Fruit fly (Drosophila melanogaster) whole organism, embryonic: ENCODE measurements around the gene Drsl1.

ENCODE experiments used
- Atf-2 ChIP-seq: fragments of 200-800 bp; sonication (Bioruptor generic); optimal IDR thresholded peaks from 2 replicates; lab custom pipeline; 2016; ENCODE audit warnings: missing biosample characterization, missing genetic modification characterization
- Atf6 ChIP-seq: fragments of 200-800 bp; sonication (Bioruptor generic); IDR thresholded peaks from 2 replicates; pipeline ENCODE4 v1.3.6; 2022; ENCODE audit warnings: missing biosample characterization, missing genetic modification characterization
- BEAF-32 ChIP-seq: fragments of 200-800 bp; sonication (Bioruptor generic); optimal IDR thresholded peaks from 3 replicates; lab custom pipeline; 2017; ENCODE audit warnings: missing biosample characterization, missing genetic modification characterization, mild to moderate bottlenecking, moderate library complexity, missing genetic modification reagents
- Bdp1 ChIP-seq: fragments of 200-800 bp; sonication (Bioruptor generic); optimal IDR thresholded peaks from 3 replicates; lab custom pipeline; 2016; ENCODE audit warnings: missing biosample characterization, missing genetic modification characterization
- C15 ChIP-seq: fragments of 200-800 bp; sonication (Bioruptor generic); IDR thresholded peaks from 3 replicates; pipeline ENCODE4 v1.3.6; 2022; ENCODE audit warnings: missing biosample characterization, missing genetic modification characterization
- CG10209 ChIP-seq: fragments of 200-800 bp; sonication (Bioruptor generic); optimal IDR thresholded peaks from 3 replicates; lab custom pipeline; 2017; ENCODE audit warnings: missing biosample characterization, mild to moderate bottlenecking, missing genetic modification characterization, missing genetic modification reagents
- CG11085 ChIP-seq: fragments of 200-800 bp; sonication (Bioruptor generic); IDR thresholded peaks from 2 replicates; pipeline ENCODE4 v1.3.6; 2022; ENCODE audit warnings: missing biosample characterization, missing genetic modification characterization
- CG11504 ChIP-seq: fragments of 200-800 bp; sonication (Bioruptor generic); optimal IDR thresholded peaks from 3 replicates; lab custom pipeline; 2019; ENCODE audit warnings: missing biosample characterization, mild to moderate bottlenecking, missing genetic modification characterization, moderate library complexity
- CG14667 ChIP-seq: fragments of 200-800 bp; sonication (Bioruptor generic); IDR thresholded peaks from 2 replicates; pipeline ENCODE4 v1.3.6; 2022; ENCODE audit warnings: missing biosample characterization, missing genetic modification characterization
- CG16863 ChIP-seq: fragments of 200-800 bp; sonication (Bioruptor generic); optimal IDR thresholded peaks from 3 replicates; lab custom pipeline; 2016; ENCODE audit warnings: missing biosample characterization, missing genetic modification characterization
- CG17359 ChIP-seq: fragments of 200-800 bp; sonication (Bioruptor generic); optimal IDR thresholded peaks from 3 replicates; lab custom pipeline; 2018; ENCODE audit warnings: missing biosample characterization, mild to moderate bottlenecking, missing genetic modification characterization, moderate library complexity
- CG17912 ChIP-seq: fragments of 200-800 bp; sonication (Bioruptor generic); optimal IDR thresholded peaks from 2 replicates; lab custom pipeline; 2018; ENCODE audit warnings: missing biosample characterization, mild to moderate bottlenecking, missing genetic modification characterization
- CG31388 ChIP-seq: fragments of 200-800 bp; sonication (Bioruptor generic); optimal IDR thresholded peaks from 2 replicates; lab custom pipeline; 2016; ENCODE audit warnings: missing biosample characterization, missing genetic modification characterization
- CG3726 ChIP-seq: fragments of 200-800 bp; sonication (Bioruptor generic); IDR thresholded peaks from 3 replicates; pipeline ENCODE4, ENCODE4 v1.3.6; 2022; ENCODE audit warnings: missing biosample characterization, missing genetic modification characterization
- CG6254 ChIP-seq: fragments of 200-800 bp; sonication (Bioruptor generic); optimal IDR thresholded peaks from 3 replicates; lab custom pipeline; 2017; ENCODE audit warnings: mild to moderate bottlenecking, missing biosample characterization, missing genetic modification reagents, missing genetic modification characterization
- CG6654 ChIP-seq: fragments of 200-800 bp; sonication (Bioruptor generic); optimal IDR thresholded peaks from 2 replicates; lab custom pipeline; 2017; ENCODE audit warnings: missing biosample characterization, mild to moderate bottlenecking, missing genetic modification characterization
- CG7556 ChIP-seq: fragments of 200-800 bp; sonication (Bioruptor generic); optimal IDR thresholded peaks from 2 replicates; lab custom pipeline; 2017; ENCODE audit warnings: missing biosample characterization, mild to moderate bottlenecking, missing genetic modification characterization
- CG8359 ChIP-seq: fragments of 200-800 bp; sonication (Bioruptor generic); optimal IDR thresholded peaks from 2 replicates; lab custom pipeline; 2017; ENCODE audit warnings: missing biosample characterization, mild to moderate bottlenecking, missing genetic modification characterization, borderline replicate concordance
- CG9437 ChIP-seq: fragments of 200-800 bp; sonication (Bioruptor generic); optimal IDR thresholded peaks from 2 replicates; lab custom pipeline; 2018; ENCODE audit warnings: missing biosample characterization, mild to moderate bottlenecking, missing genetic modification characterization
- CrebB ChIP-seq: fragments of 200-800 bp; sonication (Bioruptor generic); optimal IDR thresholded peaks from 3 replicates; lab custom pipeline; 2018; ENCODE audit warnings: missing biosample characterization, mild to moderate bottlenecking, missing genetic modification characterization
- D19A ChIP-seq: fragments of 200-800 bp; optimal IDR thresholded peaks from 3 replicates; lab custom pipeline; 2019; ENCODE audit warnings: missing biosample characterization, mild to moderate bottlenecking, missing genetic modification characterization, moderate library complexity
- Dbx ChIP-seq: fragments of 200-800 bp; sonication (Bioruptor generic); IDR thresholded peaks from 3 replicates; pipeline ENCODE4 v1.3.6; 2022; ENCODE audit warnings: missing biosample characterization, missing genetic modification characterization
- ERR ChIP-seq: fragments of 200-800 bp; sonication (Bioruptor generic); optimal IDR thresholded peaks from 2 replicates; lab custom pipeline; 2016; ENCODE audit warnings: missing biosample characterization, missing genetic modification characterization
- Hr3 ChIP-seq: fragments of 200-800 bp; sonication (Bioruptor generic); optimal IDR thresholded peaks from 3 replicates; lab custom pipeline; 2016; ENCODE audit warnings: missing biosample characterization, missing genetic modification characterization
- Hr51 ChIP-seq, 2 experiments: fragments of 200-800 bp; sonication (Bioruptor generic); optimal IDR thresholded peaks; 2 replicates in 1 of 2; 3 replicates in 1 of 2; lab custom pipeline; 2016 to 2018; ENCODE audit warnings: missing biosample characterization in 2 of 2, missing genetic modification characterization in 2 of 2, mild to moderate bottlenecking in 1 of 2, moderate library complexity in 1 of 2
- Kr ChIP-seq: fragments of 200-800 bp; sonication (Bioruptor generic); optimal IDR thresholded peaks from 2 replicates; lab custom pipeline; 2017; ENCODE audit warnings: missing biosample characterization, mild to moderate bottlenecking, missing genetic modification characterization
- Mes4 ChIP-seq: fragments of 200-800 bp; sonication (Bioruptor generic); optimal IDR thresholded peaks from 2 replicates; lab custom pipeline; 2016; ENCODE audit warnings: missing biosample characterization, missing genetic modification characterization
- Nf-YA ChIP-seq: fragments of 200-800 bp; sonication (Bioruptor generic); IDR thresholded peaks from 2 replicates; pipeline ENCODE4 v1.3.6; 2022; ENCODE audit warnings: missing biosample characterization, missing genetic modification characterization
- Opbp ChIP-seq: fragments of 200-800 bp; sonication (Bioruptor generic); IDR thresholded peaks from 3 replicates; pipeline ENCODE4 v1.3.6; 2022; ENCODE audit warnings: missing biosample characterization, missing genetic modification characterization; ENCODE audit not compliant: partially characterized antibody
- ab ChIP-seq: fragments of 200-800 bp; sonication (Bioruptor generic); optimal IDR thresholded peaks from 2 replicates; lab custom pipeline; 2016; ENCODE audit warnings: missing biosample characterization, missing genetic modification characterization
- chn ChIP-seq: fragments of 200-800 bp; sonication (Bioruptor generic); optimal IDR thresholded peaks from 2 replicates; lab custom pipeline; 2016; ENCODE audit warnings: missing biosample characterization, missing genetic modification characterization
- crol ChIP-seq: fragments of 200-800 bp; sonication (Bioruptor generic); IDR thresholded peaks from 2 replicates; pipeline ENCODE4 v1.3.6; 2022; ENCODE audit warnings: missing biosample characterization, missing genetic modification characterization
- dati ChIP-seq: fragments of 200-800 bp; sonication (Bioruptor generic); IDR thresholded peaks from 2 replicates; pipeline ENCODE4 v1.3.6; 2022; ENCODE audit warnings: missing biosample characterization, missing genetic modification characterization
- gcm ChIP-seq: fragments of 200-800 bp; sonication (Bioruptor generic); optimal IDR thresholded peaks from 2 replicates; lab custom pipeline; 2019; ENCODE audit warnings: missing biosample characterization, mild to moderate bottlenecking, missing genetic modification characterization, moderate library complexity
- jumu ChIP-seq: fragments of 200-800 bp; sonication (Bioruptor generic); optimal IDR thresholded peaks from 3 replicates; lab custom pipeline; 2016; ENCODE audit warnings: missing biosample characterization, missing genetic modification characterization
- ken ChIP-seq: fragments of 200-800 bp; sonication (Bioruptor generic); IDR thresholded peaks from 3 replicates; pipeline ENCODE4 v1.3.6; 2022; ENCODE audit warnings: missing biosample characterization, missing genetic modification characterization
- lmd ChIP-seq: fragments of 200-800 bp; sonication (Bioruptor generic); IDR thresholded peaks from 2 replicates; pipeline ENCODE4 v1.3.6; 2022; ENCODE audit warnings: missing biosample characterization, missing genetic modification characterization
- nom ChIP-seq: fragments of 200-800 bp; sonication (Bioruptor generic); optimal IDR thresholded peaks from 2 replicates; lab custom pipeline; 2017; ENCODE audit warnings: missing biosample characterization, missing genetic modification characterization, mild to moderate bottlenecking, moderate library complexity, missing genetic modification reagents
- otp ChIP-seq: fragments of 200-800 bp; sonication (Bioruptor generic); IDR thresholded peaks from 3 replicates; pipeline ENCODE4, ENCODE4 v1.3.6; 2022; ENCODE audit warnings: missing biosample characterization, missing genetic modification characterization
- pita ChIP-seq: fragments of 200-800 bp; sonication (Bioruptor generic); optimal IDR thresholded peaks from 2 replicates; lab custom pipeline; 2017; ENCODE audit warnings: missing biosample characterization, mild to moderate bottlenecking, missing genetic modification characterization
- prd ChIP-seq, 3 experiments: fragments of >200 bp in 2 of 3; fragments of 200-800 bp in 1 of 3; sonication (Bioruptor generic) in 1 of 3; optimal IDR thresholded peaks in 2 of 3; IDR thresholded peaks in 1 of 3; 2 replicates in 2 of 3; 3 replicates in 1 of 3; pipeline versions ENCODE4 v1.3.6 to Lab custom; 2017 to 2022; ENCODE audit warnings: missing biosample characterization in 1 of 3, missing genetic modification characterization in 1 of 3
- scrt ChIP-seq: fragments of 200-800 bp; sonication (Bioruptor generic); optimal IDR thresholded peaks from 2 replicates; lab custom pipeline; 2018; ENCODE audit warnings: missing biosample characterization, mild to moderate bottlenecking, missing genetic modification characterization, moderate library complexity
- so ChIP-seq: fragments of 200-800 bp; sonication (Bioruptor generic); IDR thresholded peaks from 3 replicates; pipeline ENCODE4 v1.3.6; 2022; ENCODE audit warnings: missing biosample characterization, missing genetic modification characterization
- sob ChIP-seq: fragments of 200-800 bp; sonication (Bioruptor generic); IDR thresholded peaks from 2 replicates; pipeline ENCODE4 v1.3.6; 2022; ENCODE audit warnings: missing biosample characterization, missing genetic modification characterization
- stc ChIP-seq: fragments of 200-800 bp; sonication (Bioruptor generic); IDR thresholded peaks from 2 replicates; pipeline ENCODE4 v1.3.6; 2022; ENCODE audit warnings: missing biosample characterization, missing genetic modification characterization
- tap ChIP-seq: fragments of 200-800 bp; optimal IDR thresholded peaks from 3 replicates; lab custom pipeline; 2019; ENCODE audit warnings: missing biosample characterization, mild to moderate bottlenecking, missing genetic modification characterization, moderate library complexity
- twi ChIP-seq: fragments of 200-800 bp; optimal IDR thresholded peaks from 2 replicates; lab custom pipeline; 2019; ENCODE audit warnings: missing biosample characterization, mild to moderate bottlenecking, missing genetic modification characterization, moderate library complexity
- unc-4 ChIP-seq: fragments of 200-800 bp; sonication (Bioruptor generic); IDR thresholded peaks from 2 replicates; pipeline ENCODE4 v1.3.6; 2022; ENCODE audit warnings: missing biosample characterization, missing genetic modification characterization; ENCODE audit not compliant: partially characterized antibody
- unpg ChIP-seq: fragments of 200-800 bp; sonication (Bioruptor generic); optimal IDR thresholded peaks from 3 replicates; lab custom pipeline; 2018; ENCODE audit warnings: missing biosample characterization, mild to moderate bottlenecking, missing genetic modification characterization, moderate library complexity
- vnd ChIP-seq: fragments of 200-800 bp; sonication (Bioruptor generic); IDR thresholded peaks from 3 replicates; pipeline ENCODE4 v1.3.6; 2022; ENCODE audit warnings: missing biosample characterization, missing genetic modification characterization; ENCODE audit not compliant: partially characterized antibody

Drsl1 gene

dm6 chr3L:3288414-3288813, 47.2 kb downstream of the Drsl1 start (continued):
- TF ChIP-seq Hr3 (no peak), Mes4 (GFP tag; lab: Kevin White, UChicago) (no peak), tap (no peak), Hr51 (GFP tag; optimal IDR thresholded peaks at IDR 0.05; lab: Kevin White, UChicago) (no peak), CrebB (tag; lab: Kevin White, UChicago) (no peak), gcm (no peak), Dbx (GFP tag; lab: Robert Waterston, UW) (peak; percentile 50; the same call in 1 of the 3 replicates), CG16863 (GFP tag; lab: Kevin White, UChicago) (no peak), nom (GFP tag; lab: Kevin White, UChicago) (no peak), Opbp (peak; percentile 18; the same call in 1 of the 3 replicates), CG11085 (GFP tag; lab: Robert Waterston, UW) (0 out of 2 replicates have a peak, but pooled peaks have one; percentile 44), jumu (GFP tag; lab: Kevin White, UChicago) (no peak), so (GFP tag; lab: Robert Waterston, UW) (no peak), ken (GFP tag; lab: Robert Waterston, UW) (no peak), crol (no peak), CG3726 (GFP tag; lab: Robert Waterston, UW) (0 out of 3 replicates have a peak, but pooled peaks have one; percentile 43), CG9437 (GFP tag; lab: Kevin White, UChicago) (no peak), CG17912 (GFP tag; lab: Kevin White, UChicago) (no peak), CG17359 (peak; percentile 55), CG31388 (GFP tag; lab: Kevin White, UChicago) (no peak), CG6254 (GFP tag; lab: Kevin White, UChicago) (no peak), BEAF-32 (GFP tag; lab: Kevin White, UChicago) (no peak), prd (optimal IDR thresholded peaks at IDR 0.05; lab: Kevin White, UChicago) (no peak), prd (GFP tag; IDR thresholded peaks at IDR 0.05; lab: Robert Waterston, UW) (peak; percentile 53; the same call in 2 of the 3 replicates), ab (no peak), CG8359 (GFP tag; lab: Kevin White, UChicago) (no peak), CG6654 (GFP tag; lab: Kevin White, UChicago) (no peak), CG10209 (GFP tag; lab: Kevin White, UChicago) (no peak), CG14667 (GFP tag; lab: Robert Waterston, UW) (peak; percentile 47), ERR (GFP tag; lab: Kevin White, UChicago) (no peak), chn (GFP tag; lab: Kevin White, UChicago) (no peak), otp (GFP tag; lab: Robert Waterston, UW) (peak; percentile 12; the same call in 1 of the 3 replicates), Atf-2 (no peak), C15 (no peak), pita (GFP tag; lab: Kevin White, UChicago) (no peak), sob (GFP tag; lab: Robert Waterston, UW) (peak; percentile 53; the same call in 1 of the 2 replicates), lmd (peak; percentile 58; the same call in 1 of the 2 replicates), Bdp1 (GFP tag; lab: Kevin White, UChicago) (no peak), stc (GFP tag; lab: Robert Waterston, UW) (no peak), dati (GFP tag; lab: Robert Waterston, UW) (0 out of 2 replicates have a peak, but pooled peaks have one; percentile 12), Atf6 (GFP tag; lab: Robert Waterston, UW) (no peak), Kr (GFP tag; lab: Kevin White, UChicago) (no peak), CG7556 (GFP tag; lab: Kevin White, UChicago) (no peak), scrt (no peak), unpg (GFP tag; lab: Kevin White, UChicago) (no peak), CG11504 (no peak), vnd (GFP tag; lab: Robert Waterston, UW) (no peak), D19A (tag; lab: Kevin White, UChicago) (no peak), twi (no peak), unc-4 (GFP tag; lab: Robert Waterston, UW) (no peak), Nf-YA (GFP tag; lab: Robert Waterston, UW) (no peak)
